Fruit fly (Drosophila melanogaster) whole organism, embryonic: ENCODE data around the gene CG2652.

Source experiments
- Antp ChIP-seq: fragments of 200-800 bp; sonication (Bioruptor generic); optimal IDR thresholded peaks from 3 replicates; lab custom pipeline; 2016; ENCODE audit warnings: missing biosample characterization, missing genetic modification characterization
- B-H1 ChIP-seq: fragments of 200-800 bp; sonication (Bioruptor generic); IDR thresholded peaks from 3 replicates; pipeline ENCODE4 v1.3.6; 2022; ENCODE audit warnings: missing biosample characterization, missing genetic modification characterization
- CG11085 ChIP-seq: fragments of 200-800 bp; sonication (Bioruptor generic); IDR thresholded peaks from 2 replicates; pipeline ENCODE4 v1.3.6; 2022; ENCODE audit warnings: missing biosample characterization, missing genetic modification characterization
- CG11504 ChIP-seq: fragments of 200-800 bp; sonication (Bioruptor generic); optimal IDR thresholded peaks from 3 replicates; lab custom pipeline; 2019; ENCODE audit warnings: missing biosample characterization, mild to moderate bottlenecking, missing genetic modification characterization, moderate library complexity
- CG12299 ChIP-seq: fragments of 200-800 bp; sonication (Bioruptor generic); optimal IDR thresholded peaks from 2 replicates; lab custom pipeline; 2018; ENCODE audit warnings: missing biosample characterization, mild to moderate bottlenecking, missing genetic modification characterization
- CG12769 ChIP-seq: fragments of 200-800 bp; sonication (Bioruptor generic); optimal IDR thresholded peaks from 2 replicates; lab custom pipeline; 2019; ENCODE audit warnings: missing biosample characterization, mild to moderate bottlenecking, missing genetic modification characterization, moderate library complexity
- CG15514 ChIP-seq: fragments of 200-800 bp; sonication (Bioruptor generic); optimal IDR thresholded peaks from 3 replicates; lab custom pipeline; 2017; ENCODE audit warnings: missing biosample characterization, missing genetic modification characterization, mild to moderate bottlenecking, moderate library complexity, missing genetic modification reagents
- CG31365 ChIP-seq: fragments of 200-800 bp; sonication (Bioruptor generic); optimal IDR thresholded peaks from 2 replicates; lab custom pipeline; 2018; ENCODE audit warnings: missing biosample characterization, mild to moderate bottlenecking, missing genetic modification characterization
- CG31388 ChIP-seq: fragments of 200-800 bp; sonication (Bioruptor generic); optimal IDR thresholded peaks from 2 replicates; lab custom pipeline; 2016; ENCODE audit warnings: missing biosample characterization, missing genetic modification characterization
- CG3281 ChIP-seq: fragments of 200-800 bp; sonication (Bioruptor generic); optimal IDR thresholded peaks from 3 replicates; lab custom pipeline; 2017; ENCODE audit warnings: missing biosample characterization, mild to moderate bottlenecking, missing genetic modification characterization
- CG3838 ChIP-seq: fragments of 200-800 bp; sonication (Bioruptor generic); optimal IDR thresholded peaks from 3 replicates; lab custom pipeline; 2016; ENCODE audit warnings: missing biosample characterization, missing genetic modification characterization
- CG4730 ChIP-seq: fragments of 200-800 bp; sonication (Bioruptor generic); IDR thresholded peaks from 2 replicates; pipeline ENCODE4 v1.3.6; 2022; ENCODE audit warnings: missing biosample characterization, missing genetic modification characterization
- CG5953 ChIP-seq: fragments of 200-800 bp; sonication (Bioruptor generic); IDR thresholded peaks from 2 replicates; pipeline ENCODE4 v1.3.6; 2022; ENCODE audit warnings: missing biosample characterization, missing genetic modification characterization
- CG6272 ChIP-seq: fragments of 200-800 bp; sonication (Bioruptor generic); IDR thresholded peaks from 2 replicates; pipeline ENCODE4 v1.3.6; 2022; ENCODE audit warnings: missing biosample characterization, missing genetic modification characterization
- CG6765 ChIP-seq: fragments of 200-800 bp; sonication (Bioruptor generic); optimal IDR thresholded peaks from 3 replicates; lab custom pipeline; 2017; ENCODE audit warnings: missing biosample characterization, mild to moderate bottlenecking, missing genetic modification characterization
- CG7372 ChIP-seq: fragments of 200-800 bp; sonication (Bioruptor generic); IDR thresholded peaks from 2 replicates; pipeline ENCODE4 v1.3.6; 2022; ENCODE audit warnings: missing biosample characterization, missing genetic modification characterization
- CG7556 ChIP-seq: fragments of 200-800 bp; sonication (Bioruptor generic); optimal IDR thresholded peaks from 2 replicates; lab custom pipeline; 2017; ENCODE audit warnings: missing biosample characterization, mild to moderate bottlenecking, missing genetic modification characterization
- CG7745 ChIP-seq: fragments of 200-800 bp; sonication (Bioruptor generic); optimal IDR thresholded peaks from 2 replicates; lab custom pipeline; 2018; ENCODE audit warnings: missing biosample characterization, mild to moderate bottlenecking, missing genetic modification characterization, moderate library complexity
- CG7839 ChIP-seq: fragments of 200-800 bp; sonication (Bioruptor generic); optimal IDR thresholded peaks from 3 replicates; lab custom pipeline; 2018; ENCODE audit warnings: missing biosample characterization, mild to moderate bottlenecking, missing genetic modification characterization, moderate library complexity
- CG7963 ChIP-seq: fragments of 200-800 bp; sonication (Bioruptor generic); IDR thresholded peaks from 3 replicates; pipeline ENCODE4 v1.3.6; 2022; ENCODE audit warnings: missing biosample characterization, missing genetic modification characterization; ENCODE audit not compliant: partially characterized antibody
- CG8765 ChIP-seq: fragments of 200-800 bp; sonication (Bioruptor generic); IDR thresholded peaks from 2 replicates; pipeline ENCODE4 v1.3.6; 2022; ENCODE audit warnings: missing biosample characterization, missing genetic modification characterization
- CG9876 ChIP-seq: fragments of 200-800 bp; sonication (Bioruptor generic); optimal IDR thresholded peaks from 2 replicates; lab custom pipeline; 2016; ENCODE audit warnings: missing biosample characterization, missing genetic modification characterization
- CTCF ChIP-seq: fragments of 200-800 bp; sonication (Bioruptor generic); optimal IDR thresholded peaks from 2 replicates; lab custom pipeline; 2017; ENCODE audit warnings: missing biosample characterization, mild to moderate bottlenecking, missing genetic modification characterization, moderate library complexity
- D19A ChIP-seq: fragments of 200-800 bp; optimal IDR thresholded peaks from 3 replicates; lab custom pipeline; 2019; ENCODE audit warnings: missing biosample characterization, mild to moderate bottlenecking, missing genetic modification characterization, moderate library complexity
- Elba2 ChIP-seq: fragments of 200-800 bp; sonication (Bioruptor generic); optimal IDR thresholded peaks from 3 replicates; lab custom pipeline; 2016; ENCODE audit warnings: missing biosample characterization, missing genetic modification characterization
- Hmx ChIP-seq: fragments of 200-800 bp; sonication (Bioruptor generic); optimal IDR thresholded peaks from 2 replicates; lab custom pipeline; 2016; ENCODE audit warnings: missing biosample characterization, missing genetic modification characterization
- Med ChIP-seq: fragments of 200-800 bp; sonication (Bioruptor generic); peaks from one replicate; lab custom pipeline; 2016; ENCODE audit warnings: missing biosample characterization, missing genetic modification characterization, mild to moderate bottlenecking, inconsistent platforms, moderate library complexity
- NK7.1 ChIP-seq: fragments of 200-800 bp; sonication (Bioruptor generic); optimal IDR thresholded peaks from 3 replicates; lab custom pipeline; 2016; ENCODE audit warnings: missing biosample characterization, missing genetic modification characterization
- Neu2 ChIP-seq: fragments of 200-800 bp; sonication (Bioruptor generic); optimal IDR thresholded peaks from 3 replicates; lab custom pipeline; 2016; ENCODE audit warnings: missing biosample characterization, missing genetic modification characterization, borderline replicate concordance
- Ptx1 ChIP-seq: fragments of 200-800 bp; sonication (Bioruptor generic); IDR thresholded peaks from 2 replicates; pipeline ENCODE4 v1.3.6; 2022; ENCODE audit warnings: missing biosample characterization, missing genetic modification characterization
- amos ChIP-seq: fragments of 200-800 bp; sonication (Bioruptor generic); IDR thresholded peaks from 2 replicates; pipeline ENCODE4 v1.3.6; 2022; ENCODE audit warnings: missing biosample characterization, missing genetic modification characterization; ENCODE audit not compliant: partially characterized antibody
- ash1 ChIP-seq: fragments of 200-800 bp; sonication (Bioruptor generic); optimal IDR thresholded peaks from 2 replicates; lab custom pipeline; 2018; ENCODE audit warnings: missing biosample characterization, mild to moderate bottlenecking, missing genetic modification characterization
- bcd ChIP-seq: fragments of 200-800 bp; sonication (Bioruptor generic); optimal IDR thresholded peaks from 2 replicates; lab custom pipeline; 2017; ENCODE audit warnings: missing biosample characterization, mild to moderate bottlenecking, missing genetic modification characterization
- fd3F ChIP-seq: fragments of 200-800 bp; sonication (Bioruptor generic); optimal IDR thresholded peaks from 2 replicates; lab custom pipeline; 2018; ENCODE audit warnings: missing biosample characterization, mild to moderate bottlenecking, missing genetic modification characterization, moderate library complexity
- gcm2 ChIP-seq: fragments of 200-800 bp; sonication (Bioruptor generic); optimal IDR thresholded peaks from 2 replicates; lab custom pipeline; 2016; ENCODE audit warnings: missing biosample characterization, missing genetic modification characterization
- gfzf ChIP-seq: fragments of 200-800 bp; sonication (Bioruptor generic); optimal IDR thresholded peaks from 2 replicates; lab custom pipeline; 2016; ENCODE audit warnings: missing biosample characterization, mild to moderate bottlenecking, missing genetic modification characterization, moderate library complexity
- ham ChIP-seq: fragments of 200-800 bp; sonication (Bioruptor generic); IDR thresholded peaks from 2 replicates; pipeline ENCODE4 v1.3.6; 2022; ENCODE audit warnings: missing biosample characterization, missing genetic modification characterization
- hbn ChIP-seq: fragments of 200-800 bp; sonication (Bioruptor generic); IDR thresholded peaks from 2 replicates; pipeline ENCODE4 v1.3.6; 2022; ENCODE audit warnings: missing biosample characterization, missing genetic modification characterization; ENCODE audit not compliant: partially characterized antibody
- hkb ChIP-seq, 2 experiments: fragments of 200-800 bp in 1 of 2; fragments of >200 bp in 1 of 2; sonication (Bioruptor generic) in 1 of 2; IDR thresholded peaks in 1 of 2; optimal IDR thresholded peaks in 1 of 2; 2 replicates each; pipeline versions ENCODE4 v1.3.6 to Lab custom; 2017 to 2022; ENCODE audit warnings: missing biosample characterization in 1 of 2, missing genetic modification characterization in 1 of 2
- jing ChIP-seq: fragments of 200-800 bp; sonication (Bioruptor generic); optimal IDR thresholded peaks from 2 replicates; lab custom pipeline; 2018; ENCODE audit warnings: missing biosample characterization, mild to moderate bottlenecking, missing genetic modification characterization
- lola ChIP-seq, 3 experiments: fragments of >200 bp in 2 of 3; fragments of 200-800 bp in 1 of 3; sonication (Bioruptor generic) in 1 of 3; optimal IDR thresholded peaks; 2 replicates each; lab custom pipeline; 2017 to 2019; ENCODE audit warnings: missing biosample characterization in 3 of 3, missing genetic modification characterization in 3 of 3, mild to moderate bottlenecking in 1 of 3, moderate library complexity in 1 of 3
- luna ChIP-seq: fragments of 200-800 bp; sonication (Bioruptor generic); optimal IDR thresholded peaks from 2 replicates; lab custom pipeline; 2016; ENCODE audit warnings: missing biosample characterization, missing genetic modification characterization
- maf-S ChIP-seq: fragments of 200-800 bp; sonication (Bioruptor generic); optimal IDR thresholded peaks from 2 replicates; lab custom pipeline; 2016; ENCODE audit warnings: missing biosample characterization, missing genetic modification characterization
- mirr ChIP-seq: fragments of 200-800 bp; sonication (Bioruptor generic); optimal IDR thresholded peaks from 3 replicates; lab custom pipeline; 2018; ENCODE audit warnings: missing biosample characterization, mild to moderate bottlenecking, missing genetic modification characterization
- pzg ChIP-seq: fragments of 200-800 bp; sonication (Bioruptor generic); optimal IDR thresholded peaks from 3 replicates; lab custom pipeline; 2018; ENCODE audit warnings: missing biosample characterization, mild to moderate bottlenecking, missing genetic modification characterization, moderate library complexity
- salm ChIP-seq: fragments of 200-800 bp; sonication (Bioruptor generic); optimal IDR thresholded peaks from 2 replicates; lab custom pipeline; 2018; ENCODE audit warnings: missing biosample characterization, mild to moderate bottlenecking, missing genetic modification characterization
- sim ChIP-seq: fragments of 200-800 bp; sonication (Bioruptor generic); IDR thresholded peaks from 2 replicates; pipeline ENCODE4 v1.3.6; 2022; ENCODE audit warnings: missing biosample characterization, missing genetic modification characterization
- so ChIP-seq: fragments of 200-800 bp; sonication (Bioruptor generic); IDR thresholded peaks from 3 replicates; pipeline ENCODE4 v1.3.6; 2022; ENCODE audit warnings: missing biosample characterization, missing genetic modification characterization
- trem ChIP-seq: fragments of 200-800 bp; optimal IDR thresholded peaks from 3 replicates; lab custom pipeline; 2019; ENCODE audit warnings: missing biosample characterization, mild to moderate bottlenecking, missing genetic modification characterization, moderate library complexity

Gene CG2652

dm6 chrX:2646022-2646761 is 36.5 kb downstream of the CG2652 start (continued):
- TF ChIP-seq hkb (optimal IDR thresholded peaks at IDR 0.05; lab: Kevin White, UChicago) (no peak), hkb (GFP tag; IDR thresholded peaks at IDR 0.05; lab: Robert Waterston, UW) (peak; percentile 98), lola (GFP tag; optimal IDR thresholded peaks at IDR 0.05; lab: Kevin White, UChicago) (peak in 1 of 3 experiments; percentile 95), sim (GFP tag; lab: Robert Waterston, UW) (peak; percentile 70; the same call in 1 of the 2 replicates), amos (GFP tag; lab: Robert Waterston, UW) (peak; percentile 34; the same call in 1 of the 2 replicates), so (peak; percentile 98), gcm2 (GFP tag; lab: Kevin White, UChicago) (peak; percentile 92), CG12769 (tag; lab: Kevin White, UChicago) (peak; percentile 99), CG12299 (tag; lab: Kevin White, UChicago) (peak; percentile 95), CG11504 (tag; lab: Kevin White, UChicago) (peak; percentile 96), Ptx1 (peak; percentile 96), ham (GFP tag; lab: Robert Waterston, UW) (peak; percentile 86), CG5953 (GFP tag; lab: Robert Waterston, UW) (peak; percentile 94), CG7839 (tag; lab: Kevin White, UChicago) (peak; percentile 98), ash1 (peak; percentile 65), CG7556 (peak; percentile 98), Med (GFP tag; lab: Kevin White, UChicago) (peak; percentile 99), Hmx (GFP tag; lab: Kevin White, UChicago) (peak; percentile 86), hbn (GFP tag; lab: Robert Waterston, UW) (no peak), CG15514 (GFP tag; lab: Kevin White, UChicago) (peak; percentile 93), CG6272 (GFP tag; lab: Robert Waterston, UW) (peak; percentile 91), Elba2 (GFP tag; lab: Kevin White, UChicago) (no peak), mirr (peak; percentile 95), luna (GFP tag; lab: Kevin White, UChicago) (peak; percentile 90), CG31365 (peak; percentile 89), CG3838 (GFP tag; lab: Kevin White, UChicago) (peak; percentile 85), CG4730 (GFP tag; lab: Robert Waterston, UW) (peak; percentile 91), fd3F (GFP tag; lab: Kevin White, UChicago) (peak; percentile 93), maf-S (GFP tag; lab: Kevin White, UChicago) (peak; percentile 96), CG31388 (GFP tag; lab: Kevin White, UChicago) (peak; percentile 75), jing (peak; percentile 97), CG3281 (GFP tag; lab: Kevin White, UChicago) (peak; percentile 97), pzg (peak; percentile 30), CG9876 (peak; percentile 90), gfzf (GFP tag; lab: Kevin White, UChicago) (peak; percentile 11), CG8765 (GFP tag; lab: Robert Waterston, UW) (peak; percentile 73; the same call in 1 of the 2 replicates), NK7.1 (GFP tag; lab: Kevin White, UChicago) (peak; percentile 95), D19A (tag; lab: Kevin White, UChicago) (peak; percentile 93), B-H1 (GFP tag; lab: Robert Waterston, UW) (peak; percentile 89), CG11085 (peak; percentile 82), salm (tag; lab: Kevin White, UChicago) (peak; percentile 96), Neu2 (peak; percentile 82), CG7963 (GFP tag; lab: Robert Waterston, UW) (0 out of 3 replicates have a peak, but pooled peaks have one; percentile 52), CTCF (GFP tag; lab: Kevin White, UChicago) (peak; percentile 87), Antp (GFP tag; lab: Kevin White, UChicago) (peak; percentile 96), bcd (GFP tag; lab: Kevin White, UChicago) (peak; percentile 98), CG6765 (peak; percentile 94), trem (tag; lab: Kevin White, UChicago) (peak; percentile 90), CG7745 (peak; percentile 71), CG7372 (GFP tag; lab: Robert Waterston, UW) (peak; percentile 92)
